Worm (Caenorhabditis elegans): ENCODE measurements around the gene F42H10.3.

DNA sequence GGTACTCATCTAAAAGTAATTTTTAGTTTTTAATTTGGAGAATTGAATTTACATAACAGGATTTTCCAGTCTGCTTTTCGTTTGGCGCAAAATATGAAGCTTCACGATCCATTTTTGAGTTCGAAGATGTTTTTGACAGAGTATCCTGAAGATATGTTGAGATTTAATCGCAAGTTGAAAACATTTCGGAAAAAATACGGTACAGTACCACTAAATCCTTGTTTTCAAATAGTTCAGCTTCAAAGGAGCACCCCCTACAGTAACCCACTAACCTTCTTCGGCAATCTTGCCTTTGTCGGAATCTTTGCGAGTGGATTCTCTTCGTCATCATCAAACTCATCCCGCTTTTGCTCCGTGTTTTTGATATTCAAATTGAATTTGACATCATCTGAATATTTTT, 35.0 kb downstream of the F42H10.3 start:
- TF ChIP-seq hmg-4 (GFP tag; optimal IDR thresholded peaks at IDR 0.05) (no peak), ama-1 (optimal IDR thresholded peaks at IDR 0.05) (no peak), ceh-13 (GFP tag; optimal IDR thresholded peaks at IDR 0.05) (no peak), flt-1 (GFP tag; IDR thresholded peaks at IDR 0.05) (no peak), hmbx-1 (tag; optimal IDR thresholded peaks at IDR 0.05) (no peak), ceh-36 (tag; optimal IDR thresholded peaks at IDR 0.05) (no peak), scrt-1 (GFP tag; IDR thresholded peaks at IDR 0.05) (no peak)
